Fruit fly (Drosophila melanogaster): ENCODE data around the gene GstD1.

Gene GstD1

DNA sequence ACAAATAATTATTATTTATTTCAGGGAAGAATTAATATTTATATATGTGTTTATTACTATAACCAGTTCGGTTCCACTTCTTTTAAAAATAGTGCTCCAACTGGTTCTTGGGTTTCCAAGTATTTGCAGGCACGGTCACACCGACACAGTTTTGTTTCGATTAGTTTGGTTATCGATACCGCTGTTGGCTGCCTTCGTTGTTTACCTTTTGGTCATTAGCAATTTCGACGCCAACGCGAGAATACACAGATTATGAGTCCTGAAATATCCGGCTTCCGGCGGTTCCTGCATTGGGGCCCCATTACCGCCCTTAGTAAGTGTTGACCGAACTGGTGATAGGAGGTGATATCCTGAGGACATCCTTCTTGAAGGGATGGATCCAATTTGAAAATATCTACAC, 39.1 kb upstream of the GstD1 start, which contains the start of gene CG5196 (continued):
- no peak for TF ChIP-seq CG15011 (GFP tag; optimal IDR thresholded peaks at IDR 0.05)
- TF ChIP-seq BEAF-32 (GFP tag; optimal IDR thresholded peaks at IDR 0.05): peak; percentile 73
- TF ChIP-seq PHDP (tag; optimal IDR thresholded peaks at IDR 0.05): peak; percentile 40
- peak; percentile 26 for TF ChIP-seq pb (GFP tag; optimal IDR thresholded peaks at IDR 0.05)
- TF ChIP-seq gsb (GFP tag; IDR thresholded peaks at IDR 0.05): no peak
- peak; percentile 11 for TF ChIP-seq lilli (GFP tag; optimal IDR thresholded peaks at IDR 0.05)
- TF ChIP-seq Ets97D (GFP tag; optimal IDR thresholded peaks at IDR 0.05): peak; percentile 34
- no peak for TF ChIP-seq CG2199 (GFP tag; IDR thresholded peaks at IDR 0.05)
- peak; percentile 23 for TF ChIP-seq CG34376 (GFP tag; optimal IDR thresholded peaks at IDR 0.05)
- TF ChIP-seq zen (tag; optimal IDR thresholded peaks at IDR 0.05): peak; percentile 89
- peak; percentile 23 for TF ChIP-seq CG2120 (GFP tag; optimal IDR thresholded peaks at IDR 0.05)
- peak; percentile 76 for TF ChIP-seq CG1603 (tag; optimal IDR thresholded peaks at IDR 0.05)

DNA sequence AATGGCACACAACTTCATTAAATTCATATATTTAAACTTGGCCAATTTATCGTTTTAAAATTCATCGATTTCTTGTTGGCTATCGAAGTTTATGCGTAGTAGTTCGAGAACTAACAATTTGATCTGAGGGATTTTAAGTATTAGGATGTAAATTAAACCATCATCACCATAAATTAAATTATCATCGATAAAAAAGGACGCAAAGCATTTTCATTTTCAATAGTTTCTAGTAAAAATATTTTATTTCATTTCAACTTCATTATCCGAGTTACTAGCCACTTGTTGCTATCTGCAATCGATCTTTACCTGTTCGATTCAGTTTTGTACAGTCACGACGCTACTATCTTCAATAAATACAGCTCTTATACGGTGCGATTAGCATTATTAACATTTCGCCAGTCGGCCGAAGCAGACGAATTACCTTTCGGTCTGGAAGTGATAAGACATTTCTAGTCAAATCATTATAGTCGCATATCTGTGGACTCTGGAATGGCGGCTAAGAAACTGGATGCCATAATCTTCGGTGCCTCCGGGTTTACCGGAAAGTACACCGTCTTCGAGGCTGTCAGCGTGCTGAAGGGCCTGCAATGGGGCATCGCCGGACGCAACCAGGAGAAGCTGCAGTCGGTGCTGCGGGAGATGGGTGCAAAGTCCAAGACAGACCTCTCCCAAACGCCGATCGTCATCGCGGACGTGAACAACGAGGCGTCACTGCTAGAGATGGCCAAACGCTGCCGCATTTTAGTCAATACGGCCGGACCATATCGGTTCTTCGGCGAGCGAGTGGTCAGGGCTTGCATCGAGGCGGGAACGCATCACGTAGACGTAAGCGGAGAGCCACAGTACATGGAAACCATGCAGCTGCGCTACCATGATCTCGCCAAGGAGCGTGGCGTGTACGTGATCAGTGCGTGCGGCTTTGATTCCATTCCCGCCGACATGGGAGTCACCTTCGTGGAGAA, 37.4 kb upstream of the GstD1 start, which contains the start of gene CG5167:
Gene CG5167, plus strand, starts transcription at position 298 of the 962 bp plus-strand sequence.
- no peak for TF ChIP-seq Side (GFP tag; optimal IDR thresholded peaks at IDR 0.05)
- no peak for TF ChIP-seq HLHmδ (GFP tag; optimal IDR thresholded peaks at IDR 0.05)
- no peak for TF ChIP-seq sr (GFP tag; IDR thresholded peaks at IDR 0.05)
- TF ChIP-seq Ptx1 (GFP tag; IDR thresholded peaks at IDR 0.05): no peak
- peak in 1 of 2 experiments; percentile 49 for TF ChIP-seq dpn (GFP tag; optimal IDR thresholded peaks at IDR 0.05)
- no peak for TF ChIP-seq CG1792 (GFP tag; optimal IDR thresholded peaks at IDR 0.05)
- TF ChIP-seq CG11504 (tag; optimal IDR thresholded peaks at IDR 0.05): no peak
- TF ChIP-seq jing (GFP tag; optimal IDR thresholded peaks at IDR 0.05): no peak
- peak; percentile 38 for TF ChIP-seq Sox102F (GFP tag; optimal IDR thresholded peaks at IDR 0.05)
- TF ChIP-seq inv (GFP tag; IDR thresholded peaks at IDR 0.05; ENCODE audit: partially characterized antibody): no peak
- 0 out of 2 replicates have a peak, but pooled peaks have one; percentile 22 for TF ChIP-seq bbx (GFP tag; IDR thresholded peaks at IDR 0.05; ENCODE audit: partially characterized antibody)
- TF ChIP-seq Ssrp (tag; optimal IDR thresholded peaks at IDR 0.05): peak; percentile 14
- no peak for TF ChIP-seq ato (GFP tag; IDR thresholded peaks at IDR 0.05; ENCODE audit: partially characterized antibody)
- no peak for TF ChIP-seq Hmx (GFP tag; optimal IDR thresholded peaks at IDR 0.05)
- TF ChIP-seq CG15514 (GFP tag; optimal IDR thresholded peaks at IDR 0.05): peak; percentile 51
- no peak for TF ChIP-seq CG7928 (GFP tag; optimal IDR thresholded peaks at IDR 0.05)
- no peak for TF ChIP-seq Hr39 (optimal IDR thresholded peaks at IDR 0.05)
- peak; percentile 89 for TF ChIP-seq sens (GFP tag)
- TF ChIP-seq trh (GFP tag; optimal IDR thresholded peaks at IDR 0.05): no peak
- TF ChIP-seq crol (GFP tag; IDR thresholded peaks at IDR 0.05): no peak
- TF ChIP-seq dysf (GFP tag; IDR thresholded peaks at IDR 0.05): 0 out of 3 replicates have a peak, but pooled peaks have one; percentile 22
- no peak for TF ChIP-seq fu2 (GFP tag; optimal IDR thresholded peaks at IDR 0.05)
- no peak; the same call in 1 of the 2 replicates for TF ChIP-seq Scr (GFP tag; IDR thresholded peaks at IDR 0.05; ENCODE audit: partially characterized antibody)
- TF ChIP-seq CG33213 (GFP tag; optimal IDR thresholded peaks at IDR 0.05): no peak
- peak; percentile 20 for TF ChIP-seq CG12659 (GFP tag; optimal IDR thresholded peaks at IDR 0.05)
- peak; percentile 19 for TF ChIP-seq gcm (GFP tag; optimal IDR thresholded peaks at IDR 0.05)
- no peak for TF ChIP-seq ham (GFP tag; IDR thresholded peaks at IDR 0.05)
- TF ChIP-seq Opbp (GFP tag; IDR thresholded peaks at IDR 0.05; ENCODE audit: partially characterized antibody): no peak
- TF ChIP-seq CG18262 (tag; optimal IDR thresholded peaks at IDR 0.05): peak; percentile 58
- no peak for TF ChIP-seq Jarid2 (GFP tag; optimal IDR thresholded peaks at IDR 0.05)
- TF ChIP-seq CG32772 (GFP tag; IDR thresholded peaks at IDR 0.05): no peak
- no peak for TF ChIP-seq CG11085 (GFP tag; IDR thresholded peaks at IDR 0.05)
- no peak for TF ChIP-seq CG14014 (GFP tag; IDR thresholded peaks at IDR 0.05)
- peak; percentile 37 for TF ChIP-seq CG15601 (tag; optimal IDR thresholded peaks at IDR 0.05)
- no peak for TF ChIP-seq Lhr (GFP tag; optimal IDR thresholded peaks at IDR 0.05)
- TF ChIP-seq cad (GFP tag; optimal IDR thresholded peaks at IDR 0.05): no peak
